Worm (Caenorhabditis elegans) whole organism, early embryonic: ENCODE data around the gene try-8.

Experiments
- B0310.2 ChIP-seq: sonication (generic microtip); optimal IDR thresholded peaks from 2 replicates; lab custom pipeline; 2016; ENCODE audit warnings: mild to moderate bottlenecking, missing genetic modification characterization, missing compliant biosample characterization
- F13C5.2 ChIP-seq: sonication (generic microtip); optimal IDR thresholded peaks from 2 replicates; lab custom pipeline; 2017; ENCODE audit warnings: mild to moderate bottlenecking, missing genetic modification characterization, inconsistent platforms, missing compliant biosample characterization
- aly-1 ChIP-seq: sonication (generic microtip); optimal IDR thresholded peaks from 2 replicates; lab custom pipeline; 2016; ENCODE audit warnings: missing genetic modification characterization, missing compliant biosample characterization
- ama-1 ChIP-seq: fragments of 150-350 bp; optimal IDR thresholded peaks from 2 replicates; lab custom pipeline; 2014
- ceh-13 ChIP-seq: fragments of 200-800 bp; sonication (Bioruptor generic); optimal IDR thresholded peaks from 2 replicates; lab custom pipeline; 2018; ENCODE audit warnings: mild to moderate bottlenecking, missing genetic modification characterization, missing compliant biosample characterization
- ceh-36 ChIP-seq: sonication (generic microtip); optimal IDR thresholded peaks from 2 replicates; lab custom pipeline; 2016; ENCODE audit warnings: missing genetic modification characterization, inconsistent platforms, missing compliant biosample characterization
- ets-7 ChIP-seq: sonication (generic microtip); optimal IDR thresholded peaks from 2 replicates; lab custom pipeline; 2016; ENCODE audit warnings: missing genotype, missing genetic modification characterization, missing compliant biosample characterization
- flt-1 ChIP-seq: fragments of 200-800 bp; sonication (Bioruptor generic); IDR thresholded peaks from 2 replicates; pipeline ENCODE4 v1.3.6; 2022; ENCODE audit warnings: missing genetic modification characterization, missing compliant biosample characterization
- hmbx-1 ChIP-seq: sonication (generic microtip); optimal IDR thresholded peaks from 2 replicates; lab custom pipeline; 2016; ENCODE audit warnings: mild to moderate bottlenecking, missing genetic modification characterization, missing compliant biosample characterization
- hmg-4 ChIP-seq: fragments of 200-800 bp; sonication (Bioruptor generic); optimal IDR thresholded peaks from 2 replicates; lab custom pipeline; 2018; ENCODE audit warnings: mild to moderate bottlenecking, missing genetic modification characterization, missing compliant biosample characterization
- hnd-1 ChIP-seq: sonication (generic microtip); optimal IDR thresholded peaks from 2 replicates; lab custom pipeline; 2016; ENCODE audit warnings: missing genetic modification characterization, missing compliant biosample characterization
- pes-1 ChIP-seq: fragments of 200-800 bp; sonication (Bioruptor generic); IDR thresholded peaks from 2 replicates; pipeline ENCODE4 v1.3.6; 2022; ENCODE audit warnings: missing genetic modification reagents, missing genetic modification characterization, missing compliant biosample characterization
- scrt-1 ChIP-seq: fragments of 200-800 bp; sonication (Bioruptor generic); IDR thresholded peaks from 2 replicates; pipeline ENCODE4 v1.3.6; 2022; ENCODE audit warnings: missing genetic modification characterization, missing compliant biosample characterization
- sea-1 ChIP-seq: fragments of 200-800 bp; sonication (Bioruptor generic); conservative IDR thresholded peaks from 2 replicates; pipeline ENCODE4 v1.3.6; 2022; ENCODE audit warnings: missing genetic modification characterization, missing compliant biosample characterization
- tbx-11 ChIP-seq: fragments of 200-800 bp; sonication (Bioruptor generic); IDR thresholded peaks from 2 replicates; pipeline ENCODE4 v1.3.6; 2022; ENCODE audit warnings: missing genetic modification characterization, missing compliant biosample characterization
- tbx-37 ChIP-seq: fragments of 200-800 bp; sonication (Bioruptor generic); conservative IDR thresholded peaks from 2 replicates; pipeline ENCODE4 v1.3.6; 2022; ENCODE audit warnings: missing genetic modification reagents, missing genetic modification characterization, missing compliant biosample characterization
- tra-4 ChIP-seq: sonication (generic microtip); optimal IDR thresholded peaks from 2 replicates; lab custom pipeline; 2017; ENCODE audit warnings: missing genetic modification characterization, missing compliant biosample characterization

try-8 gene

ce11 chrV:7416569-7416968, 37.6 kb downstream of the try-8 start:
- TF ChIP-seq sea-1 (no peak), ets-7 (tag; lab: Kevin White, UChicago) (no peak), tbx-11 (GFP tag; lab: Robert Waterston, UW) (no peak), hmbx-1 (tag; lab: Kevin White, UChicago) (no peak), aly-1 (tag; lab: Kevin White, UChicago) (no peak), ama-1 (lab: Kevin White, UChicago) (no peak), F13C5.2 (tag; lab: Kevin White, UChicago) (no peak), pes-1 (GFP tag; lab: Robert Waterston, UW) (no peak), tra-4 (tag; lab: Kevin White, UChicago) (no peak), ceh-13 (GFP tag; lab: Kevin White, UChicago) (no peak), scrt-1 (GFP tag; lab: Robert Waterston, UW) (no peak), hnd-1 (tag; lab: Kevin White, UChicago) (no peak), ceh-36 (tag; lab: Kevin White, UChicago) (no peak), B0310.2 (tag; lab: Kevin White, UChicago) (no peak), tbx-37 (GFP tag; lab: Robert Waterston, UW) (no peak), hmg-4 (GFP tag; lab: Kevin White, UChicago) (no peak), flt-1 (GFP tag; lab: Robert Waterston, UW) (no peak)

ce11 chrV:7415780-7416428, 38.2 kb downstream of the try-8 start, which contains the start of gene F18E3.13:
Gene F18E3.13, plus strand, starts transcription at chrV:7416164.
- TF ChIP-seq pes-1 (GFP tag; lab: Robert Waterston, UW) (no peak), aly-1 (tag; lab: Kevin White, UChicago) (no peak), tra-4 (tag; lab: Kevin White, UChicago) (no peak), F13C5.2 (tag; lab: Kevin White, UChicago) (no peak), ceh-13 (GFP tag; lab: Kevin White, UChicago) (no peak), hnd-1 (tag; lab: Kevin White, UChicago) (no peak), scrt-1 (GFP tag; lab: Robert Waterston, UW) (no peak), sea-1 (no peak)

DNA sequence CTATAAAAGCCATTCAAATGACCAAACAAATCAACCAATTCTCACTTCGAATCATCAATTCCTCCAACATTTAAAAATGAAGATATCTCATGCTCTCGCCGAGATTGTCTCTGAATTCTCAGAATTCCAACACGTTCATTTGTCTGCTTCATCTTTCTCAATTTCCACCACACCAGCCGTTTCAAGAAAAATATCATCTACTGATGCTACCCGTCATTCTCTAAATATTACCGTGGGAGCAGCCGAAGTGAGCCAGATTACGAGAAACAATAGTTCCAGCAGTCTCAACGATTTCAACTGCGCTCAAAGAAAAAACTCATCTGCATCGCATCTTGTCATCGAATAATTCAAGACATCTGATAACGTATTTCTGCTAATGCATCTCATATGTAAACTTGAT, 39.2 kb downstream of the try-8 start, which contains the start of gene F18E3.12:
F18E3.12 (plus strand) TSS at position 77 of the 400 bp plus-strand sequence.
- TF ChIP-seq hmg-4 (GFP tag; lab: Kevin White, UChicago) (no peak), ama-1 (lab: Kevin White, UChicago) (no peak), hmbx-1 (tag; lab: Kevin White, UChicago) (no peak), ceh-36 (tag; lab: Kevin White, UChicago) (no peak), tbx-37 (GFP tag; lab: Robert Waterston, UW) (no peak), pes-1 (GFP tag; lab: Robert Waterston, UW) (no peak)

DNA sequence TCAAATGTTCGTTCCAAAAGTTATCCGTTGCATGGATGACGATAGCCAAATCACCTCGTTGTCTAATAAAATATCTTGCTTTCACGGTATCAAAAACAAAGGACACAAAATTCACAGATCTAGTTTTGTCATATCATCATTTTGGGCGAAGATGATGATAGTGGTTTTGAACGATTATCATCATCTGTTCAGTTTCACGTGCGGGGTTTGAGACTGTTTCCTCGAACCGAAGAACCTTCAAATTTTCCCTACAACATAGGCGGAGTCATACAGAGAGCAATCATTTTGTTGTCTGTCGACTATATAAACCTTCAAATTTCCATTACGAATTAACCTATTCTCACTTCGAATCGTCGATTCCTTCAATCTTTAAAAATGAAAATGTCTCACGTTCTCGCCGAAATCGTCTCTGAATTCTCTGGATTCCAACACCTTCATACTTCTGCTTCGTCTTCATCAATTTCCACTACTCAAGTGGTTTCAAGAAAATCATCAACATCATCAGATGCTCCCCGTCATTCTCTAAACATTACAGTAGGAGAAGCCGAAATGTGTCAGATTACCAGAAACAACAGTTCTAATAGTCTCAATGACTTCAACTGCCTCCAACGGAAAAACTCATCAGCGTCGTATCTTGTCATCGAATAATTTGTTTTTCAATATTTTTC, 40.9 kb downstream of the try-8 start, which contains the start of gene F18E3.11:
F18E3.11 (plus strand) TSS at position 376 of the 668 bp plus-strand sequence.
- TF ChIP-seq ama-1 (lab: Kevin White, UChicago) (no peak), aly-1 (tag; lab: Kevin White, UChicago) (no peak), pes-1 (GFP tag; lab: Robert Waterston, UW) (no peak), ceh-13 (GFP tag; lab: Kevin White, UChicago) (no peak), hmg-4 (GFP tag; lab: Kevin White, UChicago) (no peak), ceh-36 (tag; lab: Kevin White, UChicago) (no peak), hmbx-1 (tag; lab: Kevin White, UChicago) (no peak), F13C5.2 (tag; lab: Kevin White, UChicago) (no peak), tra-4 (tag; lab: Kevin White, UChicago) (no peak), B0310.2 (tag; lab: Kevin White, UChicago) (no peak), hnd-1 (tag; lab: Kevin White, UChicago) (no peak), sea-1 (no peak), tbx-37 (GFP tag; lab: Robert Waterston, UW) (no peak)

DNA sequence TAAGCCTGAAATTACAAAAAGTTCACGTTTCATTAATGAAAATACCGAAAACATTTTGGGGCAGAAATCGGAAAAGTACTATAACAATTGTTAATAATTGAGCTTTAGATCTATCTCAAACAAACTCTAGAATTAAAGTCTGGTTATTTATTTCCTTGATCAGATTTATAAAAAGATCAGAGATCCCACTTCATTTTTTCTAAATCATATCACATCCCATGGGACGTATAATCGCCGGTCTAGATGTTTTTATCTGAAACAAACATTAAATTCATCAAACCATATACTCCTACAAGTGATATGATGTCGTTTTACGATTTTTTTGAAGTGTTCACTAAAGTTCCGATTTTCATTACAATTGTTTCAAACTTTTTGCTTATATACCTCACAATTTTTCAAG, 42.4 kb downstream of the try-8 start, which contains the start of gene str-41:
str-41 (plus strand) TSS at position 301 of the 400 bp plus-strand sequence.
- TF ChIP-seq B0310.2 (tag; lab: Kevin White, UChicago), result no peak
- TF ChIP-seq ama-1 (lab: Kevin White, UChicago), result no peak
- no peak for TF ChIP-seq hmg-4 (GFP tag; lab: Kevin White, UChicago)
- TF ChIP-seq aly-1 (tag; lab: Kevin White, UChicago), result no peak
- TF ChIP-seq F13C5.2 (tag; lab: Kevin White, UChicago), result no peak
- TF ChIP-seq hmbx-1 (tag; lab: Kevin White, UChicago), result no peak
- no peak for TF ChIP-seq flt-1 (GFP tag; lab: Robert Waterston, UW)
- no peak for TF ChIP-seq scrt-1 (GFP tag; lab: Robert Waterston, UW)

DNA sequence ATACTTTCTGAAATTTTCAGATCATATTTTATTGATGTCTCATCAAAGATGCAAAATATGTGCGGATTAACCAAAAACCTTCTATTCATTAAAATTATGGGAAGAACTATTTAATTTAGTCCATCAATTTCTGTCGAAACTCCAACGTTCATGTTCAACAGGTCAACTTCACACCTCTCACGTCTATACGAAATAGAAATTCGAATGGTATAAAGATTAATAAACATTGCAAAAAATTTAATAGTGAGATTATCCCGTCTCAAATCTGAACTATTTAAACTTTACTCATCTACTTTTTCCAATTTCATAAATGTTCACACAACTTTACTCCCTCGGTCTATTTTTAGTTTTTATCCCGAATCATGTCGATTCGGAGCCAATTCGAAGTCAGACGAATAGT, 44.5 kb downstream of the try-8 start, which contains the start of gene R13D7.2:
R13D7.2 (plus strand) TSS at position 301 of the 400 bp plus-strand sequence.
- no peak for TF ChIP-seq tbx-37 (GFP tag; lab: Robert Waterston, UW)
- no peak for TF ChIP-seq sea-1
- TF ChIP-seq hmbx-1 (tag; lab: Kevin White, UChicago), result no peak
- no peak for TF ChIP-seq F13C5.2 (tag; lab: Kevin White, UChicago)
- no peak for TF ChIP-seq ama-1 (lab: Kevin White, UChicago)
- TF ChIP-seq tra-4 (tag; lab: Kevin White, UChicago), result no peak
- TF ChIP-seq ceh-13 (GFP tag; lab: Kevin White, UChicago), result no peak
- no peak for TF ChIP-seq hnd-1 (tag; lab: Kevin White, UChicago)
- no peak for TF ChIP-seq aly-1 (tag; lab: Kevin White, UChicago)
- TF ChIP-seq scrt-1 (GFP tag; lab: Robert Waterston, UW), result no peak
- TF ChIP-seq hmg-4 (GFP tag; lab: Kevin White, UChicago), result no peak
- no peak for TF ChIP-seq ets-7 (tag; lab: Kevin White, UChicago)
- no peak for TF ChIP-seq ceh-36 (tag; lab: Kevin White, UChicago)
- no peak for TF ChIP-seq tbx-11 (GFP tag; lab: Robert Waterston, UW)
- TF ChIP-seq pes-1 (GFP tag; lab: Robert Waterston, UW), result no peak
- no peak for TF ChIP-seq flt-1 (GFP tag; lab: Robert Waterston, UW)
- no peak for TF ChIP-seq B0310.2 (tag; lab: Kevin White, UChicago)
